Fruit fly (Drosophila melanogaster) whole organism, wandering third instar larva: ENCODE results near the gene pasi2.

Source experiments
- Abd-B ChIP-seq: fragments of >200 bp; optimal IDR thresholded peaks from 2 replicates; lab custom pipeline; 2017; ENCODE audit warnings: missing biosample characterization, missing genetic modification characterization
- CG32264 ChIP-seq: fragments of 200-800 bp; sonication (Bioruptor generic); optimal IDR thresholded peaks from 2 replicates; lab custom pipeline; 2016; ENCODE audit warnings: missing biosample characterization, missing genetic modification characterization
- CG9705 ChIP-seq: fragments of 200-800 bp; sonication (Bioruptor generic); optimal IDR thresholded peaks from 2 replicates; lab custom pipeline; 2018; ENCODE audit warnings: missing biosample characterization, mild to moderate bottlenecking, missing genetic modification characterization
- CrebA ChIP-seq: fragments of 200-800 bp; sonication (Bioruptor generic); optimal IDR thresholded peaks from 2 replicates; lab custom pipeline; 2016; ENCODE audit warnings: missing biosample characterization, mild to moderate bottlenecking, missing genetic modification characterization, borderline replicate concordance
- Dfd ChIP-seq: fragments of >200 bp; optimal IDR thresholded peaks from 2 replicates; lab custom pipeline; 2017; ENCODE audit warnings: missing biosample characterization, missing genetic modification characterization
- Dif ChIP-seq: fragments of 200-275, 200-300 bp; sonication (Bioruptor generic); optimal IDR thresholded peaks from 2 replicates; lab custom pipeline; 2018; ENCODE audit warnings: missing biosample characterization, missing genetic modification characterization; ENCODE audit not compliant: partially characterized antibody
- HLH106 ChIP-seq: fragments of 200-800 bp; optimal IDR thresholded peaks from 3 replicates; lab custom pipeline; 2019; ENCODE audit warnings: missing biosample characterization, mild to moderate bottlenecking, missing genetic modification characterization, moderate library complexity
- Hnf4 ChIP-seq: fragments of 200-800 bp; sonication (Bioruptor generic); optimal IDR thresholded peaks from 2 replicates; lab custom pipeline; 2016; ENCODE audit warnings: missing biosample characterization, mild to moderate bottlenecking, missing genetic modification characterization
- Hr78 ChIP-seq: fragments of >200 bp; optimal IDR thresholded peaks from 2 replicates; lab custom pipeline; 2017; ENCODE audit warnings: missing biosample characterization, missing genetic modification characterization
- Hr83 ChIP-seq: fragments of 200-300 bp; sonication (Bioruptor generic); optimal IDR thresholded peaks from 2 replicates; lab custom pipeline; 2016; ENCODE audit warnings: missing biosample characterization, mild to moderate bottlenecking, missing genetic modification characterization, moderate library complexity; ENCODE audit not compliant: poor library complexity, severe bottlenecking
- Jra ChIP-seq: sonication (Bioruptor generic); optimal IDR thresholded peaks from 2 replicates; lab custom pipeline; 2016; ENCODE audit warnings: missing biosample characterization, missing genetic modification characterization
- Mio ChIP-seq: sonication (Bioruptor generic); optimal IDR thresholded peaks from 2 replicates; lab custom pipeline; 2016; ENCODE audit warnings: missing biosample characterization, missing genetic modification characterization
- N ChIP-seq: fragments of >200 bp; optimal IDR thresholded peaks from 2 replicates; lab custom pipeline; 2018; ENCODE audit warnings: missing biosample characterization, missing external identifiers, missing genetic modification characterization
- OdsH ChIP-seq: fragments of 200-800 bp; sonication (Bioruptor generic); optimal IDR thresholded peaks from 2 replicates; lab custom pipeline; 2016; ENCODE audit warnings: missing biosample characterization, mild to moderate bottlenecking, missing genetic modification characterization
- Rel ChIP-seq, 2 experiments: fragments of 200-800 bp; sonication (Bioruptor generic) in 1 of 2; optimal IDR thresholded peaks; 2 replicates in 1 of 2; 3 replicates in 1 of 2; lab custom pipeline; 2016 to 2019; ENCODE audit warnings: mild to moderate bottlenecking in 2 of 2, missing biosample characterization in 2 of 2, missing genetic modification characterization in 2 of 2, moderate library complexity in 1 of 2
- Sp1 ChIP-seq: fragments of 200-800 bp; sonication (Bioruptor generic); optimal IDR thresholded peaks from 3 replicates; lab custom pipeline; 2019; ENCODE audit warnings: missing biosample characterization, mild to moderate bottlenecking, missing genetic modification characterization, moderate library complexity
- Vsx2 ChIP-seq: fragments of 200-300, 225-300 bp; sonication (Bioruptor generic); optimal IDR thresholded peaks from 2 replicates; lab custom pipeline; 2018; ENCODE audit warnings: missing biosample characterization, missing genetic modification characterization; ENCODE audit not compliant: partially characterized antibody
- br ChIP-seq: fragments of 200-800 bp; sonication (Bioruptor generic); optimal IDR thresholded peaks from 2 replicates; lab custom pipeline; 2016; ENCODE audit warnings: missing biosample characterization, missing genetic modification characterization
- brk ChIP-seq: fragments of 200-800 bp; sonication (Bioruptor generic); optimal IDR thresholded peaks from 2 replicates; lab custom pipeline; 2016; ENCODE audit warnings: missing biosample characterization, mild to moderate bottlenecking, missing genetic modification characterization
- dl ChIP-seq, 2 experiments: fragments of 175-275, 200-275 bp in 1 of 2; fragments of 200-275 bp in 1 of 2; sonication (Bioruptor generic); optimal IDR thresholded peaks; lab custom pipeline; 2018; ENCODE audit warnings: mild to moderate bottlenecking in 2 of 2, missing biosample characterization in 2 of 2, missing genetic modification characterization in 2 of 2, moderate library complexity in 2 of 2; ENCODE audit not compliant: partially characterized antibody in 2 of 2, insufficient read depth in 1 of 2
- dmrt93B ChIP-seq: fragments of 200-800 bp; sonication (Bioruptor generic); optimal IDR thresholded peaks from 2 replicates; lab custom pipeline; 2018; ENCODE audit warnings: missing biosample characterization, mild to moderate bottlenecking, missing genetic modification characterization
- dsf ChIP-seq: sonication (Bioruptor generic); optimal IDR thresholded peaks from 2 replicates; lab custom pipeline; 2016; ENCODE audit warnings: missing biosample characterization, missing genetic modification characterization, borderline replicate concordance
- ey ChIP-seq: fragments of 200-800 bp; sonication (Bioruptor generic); optimal IDR thresholded peaks from 2 replicates; lab custom pipeline; 2016; ENCODE audit warnings: missing biosample characterization, missing genetic modification characterization
- foxo ChIP-seq, 2 experiments: fragments of 200-800 bp; sonication (Bioruptor generic); optimal IDR thresholded peaks; 2 replicates in 1 of 2; 3 replicates in 1 of 2; lab custom pipeline; 2016 to 2017; ENCODE audit warnings: missing biosample characterization in 2 of 2, missing genetic modification characterization in 2 of 2
- fru ChIP-seq: fragments of 200-800 bp; sonication (Bioruptor generic); optimal IDR thresholded peaks from 3 replicates; lab custom pipeline; 2016; ENCODE audit warnings: missing biosample characterization, mild to moderate bottlenecking, missing genetic modification characterization
- h ChIP-seq: fragments of 200-800 bp; sonication (Bioruptor generic); optimal IDR thresholded peaks from 3 replicates; lab custom pipeline; 2016; ENCODE audit warnings: missing biosample characterization, mild to moderate bottlenecking, missing genetic modification characterization
- lola ChIP-seq: fragments of >200 bp; optimal IDR thresholded peaks from 2 replicates; lab custom pipeline; 2017; ENCODE audit warnings: missing biosample characterization, missing genetic modification characterization
- psq ChIP-seq: fragments of 200-800 bp; sonication (Bioruptor generic); optimal IDR thresholded peaks from 3 replicates; lab custom pipeline; 2017; ENCODE audit warnings: missing biosample characterization, mild to moderate bottlenecking, missing genetic modification characterization, moderate library complexity
- rgr ChIP-seq: fragments of 200-800 bp; sonication (Bioruptor generic); optimal IDR thresholded peaks from 3 replicates; lab custom pipeline; 2016; ENCODE audit warnings: missing biosample characterization, mild to moderate bottlenecking, missing genetic modification characterization
- sage ChIP-seq: fragments of 200-800 bp; sonication (Bioruptor generic); optimal IDR thresholded peaks from 2 replicates; lab custom pipeline; 2016; ENCODE audit warnings: missing biosample characterization, mild to moderate bottlenecking, missing genetic modification characterization
- tai ChIP-seq: sonication (Bioruptor generic); optimal IDR thresholded peaks from 2 replicates; lab custom pipeline; 2016; ENCODE audit warnings: missing biosample characterization, missing genetic modification characterization
- usp ChIP-seq: fragments of >200 bp; optimal IDR thresholded peaks from 2 replicates; lab custom pipeline; 2017; ENCODE audit warnings: missing biosample characterization, missing genetic modification characterization
- woc ChIP-seq: sonication (Bioruptor generic); optimal IDR thresholded peaks from 2 replicates; lab custom pipeline; 2016; ENCODE audit warnings: missing biosample characterization, mild to moderate bottlenecking, missing genetic modification characterization

Gene pasi2

DNA sequence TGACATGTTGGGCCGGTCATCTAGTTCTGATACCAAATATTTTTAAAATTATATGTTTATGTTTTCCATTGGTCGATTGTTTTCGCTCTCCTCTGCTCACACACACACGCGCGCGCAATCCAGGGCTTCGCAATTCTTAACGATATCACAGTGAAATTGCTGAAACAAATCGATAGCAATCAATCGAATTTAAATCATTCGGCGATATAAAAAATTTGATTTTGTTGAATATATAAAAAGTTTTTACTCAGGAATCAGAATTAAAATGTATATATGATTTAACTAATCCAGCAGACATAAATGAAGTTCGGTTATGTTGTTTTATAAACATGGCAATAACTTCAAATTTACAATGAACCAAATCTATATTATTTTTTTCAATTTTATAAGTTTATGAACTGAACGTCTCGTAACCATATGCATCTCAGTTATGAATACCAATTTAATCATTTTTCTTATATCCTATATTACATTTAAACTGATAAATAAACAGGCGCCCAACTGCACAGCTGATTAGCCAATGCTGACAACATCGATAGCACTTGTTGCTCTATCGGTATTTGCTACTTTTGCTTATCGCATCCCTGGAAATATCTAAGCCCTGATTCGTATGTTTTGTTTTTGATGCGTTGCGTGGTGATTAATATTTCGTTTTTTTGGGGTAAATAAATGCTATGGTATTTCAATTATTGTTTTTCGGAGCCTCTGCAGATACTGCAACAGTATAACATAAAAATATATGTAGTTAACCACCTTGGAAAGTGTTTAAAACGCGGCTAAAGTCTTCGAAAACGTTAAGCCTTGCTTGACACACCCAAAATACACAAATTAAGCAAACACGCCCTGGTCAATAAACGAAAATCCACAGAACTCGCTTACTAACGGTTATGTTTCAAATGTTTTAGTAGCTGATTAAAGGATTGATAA lies at the start of gene pasi2, which contains the start of gene Aduk:
Gene pasi2, plus strand, starts transcription at position 579 of the 927 bp plus-strand sequence.
Gene Aduk, minus strand, starts transcription at position 123 of the 927 bp plus-strand sequence.
- TF ChIP-seq brk (GFP tag; lab: Kevin White, UChicago) (no peak), woc (GFP tag; lab: Kevin White, UChicago) (peak; percentile 40), Abd-B (GFP tag; lab: Kevin White, UChicago) (no peak), CG9705 (GFP tag; lab: Kevin White, UChicago) (no peak), CG32264 (GFP tag; lab: Kevin White, UChicago) (no peak), Jra (GFP tag; lab: Kevin White, UChicago) (no peak), OdsH (peak; percentile 3), dl (GFP tag; optimal IDR thresholded peaks at IDR 0.05; lab: Kevin White, UChicago; ENCODE audit: insufficient read depth in 1 of 2, partially characterized antibody in 2 of 2) (no peak), dmrt93B (GFP tag; lab: Kevin White, UChicago) (no peak), Rel (GFP tag; optimal IDR thresholded peaks at IDR 0.05; lab: Kevin White, UChicago) (no peak), Rel (tag; optimal IDR thresholded peaks at IDR 0.05; lab: Kevin White, UChicago) (peak; percentile 13), Hr83 (GFP tag; lab: Kevin White, UChicago) (no peak), Mio (no peak), Hnf4 (peak; percentile 43), psq (GFP tag; lab: Kevin White, UChicago) (peak; percentile 7), lola (GFP tag; lab: Kevin White, UChicago) (no peak), CrebA (no peak), N (GFP tag; lab: Kevin White, UChicago) (no peak), sage (GFP tag; lab: Kevin White, UChicago) (no peak), Vsx2 (peak; percentile 2), rgr (GFP tag; lab: Kevin White, UChicago) (peak; percentile 20), Hr78 (GFP tag; lab: Kevin White, UChicago) (no peak), dsf (GFP tag; lab: Kevin White, UChicago) (no peak), ey (no peak), br (GFP tag; lab: Kevin White, UChicago) (no peak), Sp1 (GFP tag; lab: Kevin White, UChicago) (peak; percentile 33), foxo (GFP tag; optimal IDR thresholded peaks at IDR 0.05; lab: Kevin White, UChicago) (no peak), HLH106 (peak; percentile 15), Dif (GFP tag; lab: Kevin White, UChicago) (no peak), tai (GFP tag; lab: Kevin White, UChicago) (peak; percentile 5), fru (GFP tag; lab: Kevin White, UChicago) (no peak)
- TF ChIP-seq, all 38 proteins: peak for 10

DNA sequence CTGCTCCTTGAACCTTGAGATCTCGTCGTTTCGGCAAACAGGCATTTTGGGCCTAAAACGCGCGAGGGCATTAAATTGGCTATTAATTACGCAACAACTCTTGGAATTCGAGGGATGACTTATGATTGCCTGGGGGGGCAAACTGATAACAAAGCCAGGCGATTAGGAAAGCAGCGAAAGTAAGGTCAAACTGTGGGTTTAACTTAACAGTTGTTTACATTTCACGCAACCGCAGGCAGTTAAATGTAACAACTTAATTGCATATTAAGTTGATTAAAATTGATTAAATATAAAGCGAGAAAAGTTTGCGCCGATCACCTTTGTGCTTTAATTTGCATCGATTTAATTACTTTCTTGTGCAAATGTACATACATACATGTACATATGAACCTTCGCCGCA lies 47.3 kb upstream of the pasi2 start:
- TF ChIP-seq CrebA (no peak), usp (GFP tag; lab: Kevin White, UChicago) (no peak), ey (no peak), rgr (GFP tag; lab: Kevin White, UChicago) (no peak), fru (GFP tag; lab: Kevin White, UChicago) (no peak), h (GFP tag; lab: Kevin White, UChicago) (no peak), N (GFP tag; lab: Kevin White, UChicago) (no peak), Abd-B (GFP tag; lab: Kevin White, UChicago) (no peak), Dfd (no peak), CG32264 (GFP tag; lab: Kevin White, UChicago) (no peak), Hnf4 (no peak)
- TF ChIP-seq, all 38 proteins: peak for 0

DNA sequence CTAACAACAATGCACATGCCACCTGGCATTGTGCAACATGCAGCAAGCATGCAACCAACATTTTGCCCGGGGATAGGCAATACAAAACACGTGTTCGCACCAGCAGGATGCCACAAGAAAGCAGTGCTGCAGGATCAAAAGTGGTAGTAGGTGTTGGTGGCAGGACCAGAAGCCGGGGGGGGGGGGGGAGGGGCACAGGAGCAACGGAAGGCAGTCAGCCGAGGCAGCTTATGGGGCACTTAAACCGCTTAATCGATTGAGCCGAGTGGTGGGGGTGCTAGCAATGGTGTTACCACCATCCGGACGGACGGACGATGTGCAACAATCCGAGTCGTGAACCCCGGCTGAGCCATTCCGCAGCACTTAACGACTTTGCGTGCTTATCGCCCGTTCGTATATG lies 37.8 kb upstream of the pasi2 start:
- TF ChIP-seq Dfd, result peak; percentile 86
- TF ChIP-seq Sp1 (GFP tag; lab: Kevin White, UChicago), result no peak
- no peak for TF ChIP-seq Rel (GFP tag; optimal IDR thresholded peaks at IDR 0.05; lab: Kevin White, UChicago)
- TF ChIP-seq Rel (tag; optimal IDR thresholded peaks at IDR 0.05; lab: Kevin White, UChicago), result no peak
- TF ChIP-seq usp (GFP tag; lab: Kevin White, UChicago), result no peak
- no peak for TF ChIP-seq foxo (GFP tag; optimal IDR thresholded peaks at IDR 0.05; lab: Kevin White, UChicago)
